Worm (Caenorhabditis elegans) whole organism, L4 larva: ENCODE data around the gene Y43F4A.4.

ENCODE experiments used
- D1046.2 ChIP-seq: fragments of 200-800 bp; sonication (Bioruptor generic); IDR thresholded peaks from 2 replicates; pipeline ENCODE4 v1.3.6; 2022; ENCODE audit warnings: missing genetic modification characterization, missing compliant biosample characterization
- F37D6.2 ChIP-seq: sonication (generic microtip); optimal IDR thresholded peaks from 2 replicates; lab custom pipeline; 2016; ENCODE audit warnings: mild to moderate bottlenecking, missing genetic modification characterization, missing compliant biosample characterization
- F44E2.7 ChIP-seq: fragments of 200-800 bp; sonication (Bioruptor generic); IDR thresholded peaks from 2 replicates; pipeline ENCODE4 v2.1.2; 2022; ENCODE audit warnings: missing genetic modification characterization, missing compliant biosample characterization
- F49E8.2 ChIP-seq: sonication (generic microtip); optimal IDR thresholded peaks from 2 replicates; lab custom pipeline; 2016; ENCODE audit warnings: missing compliant biosample characterization, mild to moderate bottlenecking, missing genetic modification characterization, borderline replicate concordance
- T20F7.1 ChIP-seq: fragments of 200-800 bp; sonication (Bioruptor generic); optimal IDR thresholded peaks from 2 replicates; lab custom pipeline; 2018; ENCODE audit warnings: mild to moderate bottlenecking, missing genetic modification characterization, missing compliant biosample characterization
- T26A8.4 ChIP-seq: fragments of 200-800 bp; sonication (Bioruptor generic); IDR thresholded peaks from 2 replicates; pipeline ENCODE4 v1.3.6; 2022; ENCODE audit warnings: missing genetic modification characterization, missing compliant biosample characterization
- ZK337.2 ChIP-seq: fragments of 200-800 bp; sonication (Bioruptor generic); IDR thresholded peaks from 2 replicates; pipeline ENCODE4 v1.3.6; 2022; ENCODE audit warnings: missing genetic modification reagents, missing genetic modification characterization, missing compliant biosample characterization
- aha-1 ChIP-seq: fragments of 150-350 bp; peaks from one replicate; lab custom pipeline; 2014; ENCODE audit warnings: missing biosample characterization, missing genetic modification characterization
- aly-2 ChIP-seq: sonication (generic microtip); optimal IDR thresholded peaks from 2 replicates; lab custom pipeline; 2018; ENCODE audit warnings: missing biosample characterization, missing genetic modification characterization
- ama-1 ChIP-seq: fragments of 150-350 bp; optimal IDR thresholded peaks from 2 replicates; lab custom pipeline; 2014; ENCODE audit warnings: inconsistent platforms, mixed read lengths
- arid-1 ChIP-seq: fragments of 200-800 bp; sonication (Bioruptor generic); conservative IDR thresholded peaks from 2 replicates; pipeline ENCODE4 v1.3.6; 2022; ENCODE audit warnings: missing genetic modification reagents, missing genetic modification characterization, missing compliant biosample characterization
- ceh-20 ChIP-seq: fragments of 200-800 bp; sonication (Bioruptor generic); IDR thresholded peaks from 2 replicates; pipeline ENCODE4 v1.3.6; 2022; ENCODE audit warnings: missing genetic modification reagents, missing genetic modification characterization, missing compliant biosample characterization
- ceh-28 ChIP-seq: fragments of 150-350 bp; optimal IDR thresholded peaks from 2 replicates; lab custom pipeline; 2014; ENCODE audit warnings: missing biosample characterization, missing genetic modification reagents, missing genetic modification characterization
- ceh-82 ChIP-seq: sonication (generic microtip); optimal IDR thresholded peaks from 2 replicates; lab custom pipeline; 2017; ENCODE audit warnings: missing biosample characterization, missing genetic modification characterization
- ces-1 ChIP-seq: fragments of 150-350 bp; sonication (generic microtip); optimal IDR thresholded peaks from 4 replicates; lab custom pipeline; 2014; ENCODE audit warnings: missing biosample characterization, missing genetic modification reagents, missing genetic modification characterization
- ctbp-1 ChIP-seq: fragments of 200-800 bp; sonication (Bioruptor generic); IDR thresholded peaks from 2 replicates; pipeline ENCODE4 v1.3.6; 2022; ENCODE audit warnings: missing genetic modification reagents, missing genetic modification characterization, missing compliant biosample characterization
- daf-12 ChIP-seq: fragments of 150-350 bp; optimal IDR thresholded peaks from 2 replicates; lab custom pipeline; 2014; ENCODE audit warnings: missing biosample characterization, missing genetic modification reagents, missing genetic modification characterization
- daf-16 ChIP-seq, 3 experiments: sonication (generic microtip); optimal IDR thresholded peaks; 2 replicates each; lab custom pipeline; 2016 to 2017; ENCODE audit warnings: missing genetic modification characterization in 3 of 3, missing genetic modification reagents in 3 of 3, mild to moderate bottlenecking in 2 of 3, missing compliant biosample characterization in 2 of 3, missing biosample characterization in 1 of 3, moderate library complexity in 1 of 3
- daf-19 ChIP-seq: fragments of 200-800 bp; sonication (Bioruptor generic); conservative IDR thresholded peaks from 2 replicates; pipeline ENCODE4 v1.3.6; 2022; ENCODE audit warnings: missing genetic modification characterization, missing compliant biosample characterization
- daf-8 ChIP-seq: fragments of 200-800 bp; sonication (Bioruptor generic); IDR thresholded peaks from 2 replicates; pipeline ENCODE4 v1.3.6; 2022; ENCODE audit warnings: missing genetic modification characterization, missing compliant biosample characterization
- dmd-6 ChIP-seq: fragments of 200-800 bp; sonication (Bioruptor generic); IDR thresholded peaks from 2 replicates; pipeline ENCODE4 v1.3.6; 2022; ENCODE audit warnings: missing genetic modification reagents, missing genetic modification characterization, missing compliant biosample characterization
- dmd-9 ChIP-seq: fragments of 200-800 bp; sonication (Bioruptor generic); IDR thresholded peaks from 2 replicates; pipeline ENCODE4 v1.3.6; 2022; ENCODE audit warnings: missing genetic modification reagents, missing genetic modification characterization, missing compliant biosample characterization
- dpl-1 ChIP-seq: fragments of 150-350 bp; optimal IDR thresholded peaks from 2 replicates; lab custom pipeline; 2014; ENCODE audit warnings: missing biosample characterization, missing genetic modification reagents, missing genetic modification characterization
- egl-27 ChIP-seq: sonication (generic microtip); optimal IDR thresholded peaks from 3 replicates; lab custom pipeline; 2017; ENCODE audit warnings: missing biosample characterization, missing genetic modification reagents, missing genetic modification characterization
- fos-1 ChIP-seq: fragments of 150-350 bp; optimal IDR thresholded peaks from 2 replicates; lab custom pipeline; 2014; ENCODE audit warnings: missing biosample characterization, missing genetic modification characterization
- gei-8 ChIP-seq: fragments of 200-800 bp; sonication (Bioruptor generic); optimal IDR thresholded peaks from 2 replicates; lab custom pipeline; 2018; ENCODE audit warnings: mild to moderate bottlenecking, missing genetic modification characterization, missing compliant biosample characterization
- hif-1 ChIP-seq, 2 experiments: sonication (generic microtip); optimal IDR thresholded peaks; 2 replicates each; lab custom pipeline; 2016 to 2017; ENCODE audit warnings: missing compliant biosample characterization in 2 of 2, missing genetic modification characterization in 2 of 2, missing genetic modification reagents in 2 of 2, missing genotype in 2 of 2, mild to moderate bottlenecking in 1 of 2
- hlh-11 ChIP-seq: fragments of 200-800 bp; sonication (Bioruptor generic); optimal IDR thresholded peaks from 2 replicates; lab custom pipeline; 2018; ENCODE audit warnings: mild to moderate bottlenecking, missing genetic modification characterization, missing compliant biosample characterization
- lin-13 ChIP-seq: fragments of 150-350 bp; optimal IDR thresholded peaks from 2 replicates; lab custom pipeline; 2014; ENCODE audit warnings: missing biosample characterization, missing genetic modification reagents, missing genetic modification characterization
- lir-3 ChIP-seq: sonication (generic microtip); optimal IDR thresholded peaks from 2 replicates; lab custom pipeline; 2016; ENCODE audit warnings: mild to moderate bottlenecking, missing genetic modification characterization, missing compliant biosample characterization
- lsy-2 ChIP-seq, 2 experiments: fragments of 150-350 bp in 1 of 2; sonication (generic microtip) in 1 of 2; optimal IDR thresholded peaks; 2 replicates each; lab custom pipeline; 2014 to 2017; ENCODE audit warnings: missing biosample characterization in 2 of 2, missing genetic modification characterization in 2 of 2
- mdt-29 ChIP-seq: fragments of 200-800 bp; sonication (Bioruptor generic); IDR thresholded peaks from 2 replicates; pipeline ENCODE4 v1.3.6; 2022; ENCODE audit warnings: missing genetic modification reagents, missing genetic modification characterization, missing compliant biosample characterization
- mxl-2 ChIP-seq: fragments of 200-800 bp; sonication (Bioruptor generic); conservative IDR thresholded peaks from 2 replicates; pipeline ENCODE4 v1.3.6; 2022; ENCODE audit warnings: missing genetic modification reagents, missing genetic modification characterization, missing compliant biosample characterization
- nhr-10 ChIP-seq: fragments of 150-350 bp; optimal IDR thresholded peaks from 2 replicates; lab custom pipeline; 2014; ENCODE audit warnings: missing biosample characterization, missing genetic modification characterization
- nhr-102 ChIP-seq: sonication (generic microtip); optimal IDR thresholded peaks from 2 replicates; lab custom pipeline; 2016; ENCODE audit warnings: mild to moderate bottlenecking, missing genetic modification characterization, moderate library complexity, missing compliant biosample characterization
- nhr-111 ChIP-seq: fragments of 200-800 bp; sonication (Bioruptor generic); optimal IDR thresholded peaks from 2 replicates; lab custom pipeline; 2018; ENCODE audit warnings: mild to moderate bottlenecking, missing genetic modification characterization, missing compliant biosample characterization
- nhr-42 ChIP-seq: fragments of 200-800 bp; sonication (Bioruptor generic); IDR thresholded peaks from 2 replicates; pipeline ENCODE4 v1.3.6; 2022; ENCODE audit warnings: missing genetic modification characterization, missing compliant biosample characterization
- nhr-48 ChIP-seq: sonication (generic microtip); optimal IDR thresholded peaks from 2 replicates; lab custom pipeline; 2016; ENCODE audit warnings: mild to moderate bottlenecking, missing genetic modification characterization, missing compliant biosample characterization
- pha-4 ChIP-seq, 2 experiments: fragments of 150-350 bp in 1 of 2; fragments of 200-800 bp in 1 of 2; sonication (Bioruptor generic) in 1 of 2; IDR thresholded peaks in 1 of 2; optimal IDR thresholded peaks in 1 of 2; 2 replicates each; pipeline versions ENCODE4 v1.3.6 to Lab custom; 2014 to 2022; ENCODE audit warnings: missing genetic modification characterization in 2 of 2, missing genetic modification reagents in 2 of 2, missing biosample characterization in 1 of 2, missing compliant biosample characterization in 1 of 2
- set-16 ChIP-seq: fragments of 200-800 bp; sonication (Bioruptor generic); IDR thresholded peaks from 2 replicates; pipeline ENCODE4 v1.3.6; 2022; ENCODE audit warnings: missing genetic modification reagents, missing genetic modification characterization, missing compliant biosample characterization
- skn-1 ChIP-seq: fragments of 150-350 bp; optimal IDR thresholded peaks from 2 replicates; lab custom pipeline; 2014; ENCODE audit warnings: missing biosample characterization, missing genetic modification characterization
- spr-1 ChIP-seq: sonication (generic microtip); optimal IDR thresholded peaks from 2 replicates; lab custom pipeline; 2016; ENCODE audit warnings: mild to moderate bottlenecking, missing genetic modification characterization, missing compliant biosample characterization
- spr-3 ChIP-seq: fragments of 200-800 bp; sonication (Bioruptor generic); optimal IDR thresholded peaks from 2 replicates; lab custom pipeline; 2018; ENCODE audit warnings: mild to moderate bottlenecking, missing genetic modification characterization, missing compliant biosample characterization
- tag-97 ChIP-seq: fragments of 200-800 bp; sonication (Bioruptor generic); IDR thresholded peaks from 2 replicates; pipeline ENCODE4 v1.3.6; 2022; ENCODE audit warnings: missing genetic modification characterization, missing compliant biosample characterization
- zfp-3 ChIP-seq: fragments of 200-800 bp; sonication (Bioruptor generic); conservative IDR thresholded peaks from 2 replicates; pipeline ENCODE4 v1.3.6; 2022; ENCODE audit warnings: missing genetic modification reagents, missing genetic modification characterization, missing compliant biosample characterization
- zip-11 ChIP-seq: fragments of 200-800 bp; sonication (Bioruptor generic); IDR thresholded peaks from 2 replicates; pipeline ENCODE4 v1.3.6; 2022; ENCODE audit warnings: missing genetic modification characterization, missing compliant biosample characterization

Gene Y43F4A.4

ce11 chrIII:13225019-13225418 lies 20.4 kb upstream of the Y43F4A.4 start (continued):
- TF ChIP-seq ZK337.2 (no peak), egl-27 (no peak), T26A8.4 (GFP tag; lab: Robert Waterston, UW) (peak; percentile 32; the same call in 1 of the 2 replicates), aha-1 (tag; lab: Kevin White, UChicago) (no peak), daf-19 (GFP tag; lab: Robert Waterston, UW) (no peak), nhr-111 (GFP tag; lab: Kevin White, UChicago) (no peak), ctbp-1 (GFP tag; lab: Robert Waterston, UW) (0 out of 2 replicates have a peak, but pooled peaks have one; percentile 29), F49E8.2 (tag; lab: Kevin White, UChicago) (no peak), dpl-1 (no peak), pha-4 (GFP tag; IDR thresholded peaks at IDR 0.05; lab: Robert Waterston, UW) (no peak), pha-4 (tag; optimal IDR thresholded peaks at IDR 0.05; lab: Kevin White, UChicago) (no peak), nhr-102 (tag; lab: Kevin White, UChicago) (no peak), zfp-3 (no peak), zip-11 (GFP tag; lab: Robert Waterston, UW) (no peak), dmd-6 (GFP tag; lab: Robert Waterston, UW) (no peak), set-16 (GFP tag; lab: Robert Waterston, UW) (peak; percentile 38; the same call in 1 of the 2 replicates), hif-1 (tag; optimal IDR thresholded peaks at IDR 0.05; lab: Kevin White, UChicago) (no peak), hlh-11 (tag; lab: Kevin White, UChicago) (peak; percentile 16), lir-3 (no peak), ama-1 (lab: Kevin White, UChicago) (no peak), skn-1 (tag; lab: Kevin White, UChicago) (no peak), daf-12 (tag; lab: Kevin White, UChicago) (no peak), ceh-28 (no peak), fos-1 (tag; lab: Kevin White, UChicago) (no peak), daf-16 (GFP tag; optimal IDR thresholded peaks at IDR 0.05; lab: Kevin White, UChicago) (peak in 1 of 2 experiments; percentile 6), daf-16 (tag; optimal IDR thresholded peaks at IDR 0.05; lab: Kevin White, UChicago) (peak; percentile 45), nhr-42 (GFP tag; lab: Robert Waterston, UW) (0 out of 2 replicates have a peak, but pooled peaks have one; percentile 34), gei-8 (no peak), ceh-20 (no peak), D1046.2 (peak; percentile 64; the same call in 1 of the 2 replicates), mdt-29 (GFP tag; lab: Robert Waterston, UW) (no peak), spr-1 (no peak), T20F7.1 (GFP tag; lab: Kevin White, UChicago) (no peak), nhr-10 (tag; lab: Kevin White, UChicago) (no peak), arid-1 (GFP tag; lab: Robert Waterston, UW) (0 out of 2 replicates have a peak, but pooled peaks have one; percentile 15), dmd-9 (0 out of 2 replicates have a peak, but pooled peaks have one; percentile 46), aly-2 (tag; lab: Kevin White, UChicago) (no peak), ces-1 (GFP tag; lab: Kevin White, UChicago) (no peak), lin-13 (GFP tag; lab: Kevin White, UChicago) (peak; percentile 28), nhr-48 (tag; lab: Kevin White, UChicago) (no peak), mxl-2 (GFP tag; lab: Robert Waterston, UW) (no peak), lsy-2 (tag; optimal IDR thresholded peaks at IDR 0.05; lab: Kevin White, UChicago) (no peak), tag-97 (GFP tag; lab: Robert Waterston, UW) (no peak), spr-3 (GFP tag; lab: Kevin White, UChicago) (no peak), F37D6.2 (tag; lab: Kevin White, UChicago) (no peak), daf-8 (no peak), F44E2.7 (GFP tag; lab: Robert Waterston, UW) (peak; percentile 22; the same call in 1 of the 2 replicates), ceh-82 (no peak)
